Worm (Caenorhabditis elegans): ENCODE results near the gene ace-1.
A peak's percentile ranks its signal among the peaks of the same experiment; 100 is the strongest.

ace-1 gene

DNA sequence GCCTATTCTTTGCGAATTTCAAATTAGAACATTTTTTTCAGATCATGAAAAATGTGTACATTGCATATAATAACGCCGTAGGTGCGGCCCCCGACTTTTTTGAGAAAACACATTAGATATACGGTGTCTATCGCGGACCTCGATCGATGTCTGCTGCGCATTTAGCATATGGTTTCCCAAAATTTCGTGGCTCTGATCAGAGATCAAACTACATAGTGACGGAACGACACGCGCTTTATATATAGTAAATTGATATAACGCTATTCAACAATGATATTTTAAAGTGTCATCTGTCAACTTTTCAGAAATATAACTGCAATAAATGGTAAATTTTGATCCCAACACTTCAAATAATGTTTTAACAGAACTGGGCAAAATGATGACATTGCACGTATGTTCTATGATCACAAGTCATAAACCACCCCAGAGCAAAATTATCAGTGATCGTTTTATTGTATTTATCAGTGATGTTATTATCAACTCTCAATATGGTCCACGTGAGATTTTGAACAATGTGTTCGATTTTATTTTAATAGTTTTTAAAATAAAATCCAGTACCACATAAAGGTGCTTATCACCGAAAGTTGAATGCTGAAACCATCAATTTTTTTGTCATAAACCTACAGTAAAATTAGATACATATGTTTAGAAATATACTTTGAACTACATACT is 20.7 kb upstream of the ace-1 start (continued):
- peak; percentile 85 for TF ChIP-seq dve-1 (tag; optimal IDR thresholded peaks at IDR 0.05; ENCODE audit: insufficient read depth)
- no peak for TF ChIP-seq gei-8 (GFP tag; optimal IDR thresholded peaks at IDR 0.05)
- TF ChIP-seq daf-8 (GFP tag; IDR thresholded peaks at IDR 0.05): no peak
- TF ChIP-seq dmd-8 (GFP tag; IDR thresholded peaks at IDR 0.05): no peak
- TF ChIP-seq set-16 (GFP tag; IDR thresholded peaks at IDR 0.05): no peak
- no peak for TF ChIP-seq skn-1 (tag; optimal IDR thresholded peaks at IDR 0.05)
- no peak for TF ChIP-seq mxl-2 (GFP tag; conservative IDR thresholded peaks at IDR 0.05)
- peak; percentile 77 for TF ChIP-seq tra-1 (GFP tag; IDR thresholded peaks at IDR 0.05)
- no peak for TF ChIP-seq vab-7 (GFP tag; IDR thresholded peaks at IDR 0.05)
- no peak for TF ChIP-seq nhr-25 (tag; optimal IDR thresholded peaks at IDR 0.05; ENCODE audit: borderline replicate concordance, insufficient read depth)
- TF ChIP-seq nhr-11 (tag; optimal IDR thresholded peaks at IDR 0.05): no peak
- TF ChIP-seq lsy-2 (tag; optimal IDR thresholded peaks at IDR 0.05): peak in 1 of 2 experiments; percentile 18
- peak; percentile 98 for TF ChIP-seq php-3 (GFP tag; IDR thresholded peaks at IDR 0.05)
- TF ChIP-seq nhr-77 (tag; optimal IDR thresholded peaks at IDR 0.05): peak; percentile 45
- TF ChIP-seq egl-27 (tag; optimal IDR thresholded peaks at IDR 0.05): no peak
- no peak for TF ChIP-seq lin-13 (GFP tag; optimal IDR thresholded peaks at IDR 0.05)
- TF ChIP-seq hlh-30 (tag; optimal IDR thresholded peaks at IDR 0.05; ENCODE audit: insufficient read depth): peak; percentile 34
- TF ChIP-seq F37D6.2 (tag; optimal IDR thresholded peaks at IDR 0.05): no peak
- TF ChIP-seq nhr-111 (GFP tag; optimal IDR thresholded peaks at IDR 0.05): no peak
- no peak for TF ChIP-seq ceh-44 (GFP tag; IDR thresholded peaks at IDR 0.05)
- no peak for TF ChIP-seq madf-9 (GFP tag; conservative IDR thresholded peaks at IDR 0.05)
- peak; percentile 73 for TF ChIP-seq aha-1 (tag)
- TF ChIP-seq zip-2 (tag; optimal IDR thresholded peaks at IDR 0.05): no peak
- no peak for TF ChIP-seq lim-7 (GFP tag; IDR thresholded peaks at IDR 0.05)
- no peak for TF ChIP-seq lin-29 (GFP tag; IDR thresholded peaks at IDR 0.05)
- TF ChIP-seq unc-130 (GFP tag; optimal IDR thresholded peaks at IDR 0.05): no peak
- TF ChIP-seq Y5F2A.4 (GFP tag; optimal IDR thresholded peaks at IDR 0.05): no peak
- no peak for TF ChIP-seq attf-4 (tag; optimal IDR thresholded peaks at IDR 0.05)
- TF ChIP-seq D1046.2 (GFP tag; IDR thresholded peaks at IDR 0.05): no peak
- peak in 1 of 2 experiments; percentile 79 for TF ChIP-seq hif-1 (tag; optimal IDR thresholded peaks at IDR 0.05)
- peak; percentile 29 for TF ChIP-seq nhr-102 (tag; optimal IDR thresholded peaks at IDR 0.05)
- no peak for TF ChIP-seq F49E8.2 (tag; optimal IDR thresholded peaks at IDR 0.05; ENCODE audit: borderline replicate concordance)
- TF ChIP-seq F26F4.8 (GFP tag; conservative IDR thresholded peaks at IDR 0.05): no peak
- TF ChIP-seq mxl-3 (GFP tag; optimal IDR thresholded peaks at IDR 0.05): no peak
- TF ChIP-seq lin-15B (tag; optimal IDR thresholded peaks at IDR 0.05): no peak
- TF ChIP-seq ztf-7 (tag; optimal IDR thresholded peaks at IDR 0.05): no peak
- TF ChIP-seq snpc-4 (tag; optimal IDR thresholded peaks at IDR 0.05): no peak
- no peak for TF ChIP-seq unc-62 (GFP tag; optimal IDR thresholded peaks at IDR 0.05 in 1 of 2)
- TF ChIP-seq unc-62 (tag; optimal IDR thresholded peaks at IDR 0.05): no peak
- peak; percentile 23 for TF ChIP-seq T20F7.1 (GFP tag; optimal IDR thresholded peaks at IDR 0.05)
- no peak for TF ChIP-seq mes-2 (tag; optimal IDR thresholded peaks at IDR 0.05; ENCODE audit: poor library complexity, severe bottlenecking)
- TF ChIP-seq ZK546.5 (tag; optimal IDR thresholded peaks at IDR 0.05): no peak
- no peak for TF ChIP-seq fkh-10 (GFP tag; optimal IDR thresholded peaks at IDR 0.05)
- TF ChIP-seq ceh-28 (tag; optimal IDR thresholded peaks at IDR 0.05): no peak
- TF ChIP-seq duxl-1 (tag; optimal IDR thresholded peaks at IDR 0.05; ENCODE audit: poor library complexity): no peak
- no peak for TF ChIP-seq zfp-2 (tag; optimal IDR thresholded peaks at IDR 0.05)
- TF ChIP-seq F44E2.7 (GFP tag; IDR thresholded peaks at IDR 0.05): no peak
- TF ChIP-seq mep-1 (tag; optimal IDR thresholded peaks at IDR 0.05): peak; percentile 24
- no peak for TF ChIP-seq rbr-2 (tag; optimal IDR thresholded peaks at IDR 0.05)
- no peak for TF ChIP-seq lin-39 (tag; optimal IDR thresholded peaks at IDR 0.05)
- no peak for TF ChIP-seq ama-1 (optimal IDR thresholded peaks at IDR 0.05)

Measured in whole organism, L4 larva.